Fruit fly (Drosophila melanogaster): ENCODE data around the gene tara.
A peak's percentile ranks its signal among the peaks of the same experiment; 100 is the strongest.

Gene tara

DNA sequence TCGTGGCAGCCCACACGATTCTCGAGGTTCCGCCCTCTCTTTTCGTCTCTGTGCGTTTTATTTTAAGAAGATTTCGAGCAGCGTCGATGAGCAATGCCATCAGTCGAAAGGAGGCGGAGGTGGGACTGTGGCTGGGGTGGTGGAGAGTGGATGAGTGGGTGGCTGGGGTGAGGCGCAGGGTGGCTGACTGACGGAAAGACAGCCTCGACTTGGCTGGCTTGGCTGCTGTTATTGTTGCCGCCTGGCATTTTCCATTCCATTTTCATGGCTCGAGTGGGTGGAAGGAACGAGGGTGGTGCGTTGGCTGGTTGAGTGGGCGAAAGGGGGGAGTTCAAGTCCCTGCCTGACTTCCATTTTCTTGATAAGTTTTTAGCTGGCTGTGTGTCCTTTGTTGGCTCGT is 30.7 kb downstream of the tara start (continued):
- no peak for TF ChIP-seq CG18476 (GFP tag; optimal IDR thresholded peaks at IDR 0.05)
- TF ChIP-seq CG12744 (GFP tag; optimal IDR thresholded peaks at IDR 0.05), result no peak
- TF ChIP-seq kah (GFP tag; optimal IDR thresholded peaks at IDR 0.05), result no peak
- TF ChIP-seq ranshi (GFP tag; IDR thresholded peaks at IDR 0.05), result no peak
- TF ChIP-seq ERR (GFP tag; optimal IDR thresholded peaks at IDR 0.05), result no peak
- no peak for TF ChIP-seq CG17912 (GFP tag; optimal IDR thresholded peaks at IDR 0.05)
- TF ChIP-seq CG3838 (GFP tag; optimal IDR thresholded peaks at IDR 0.05), result no peak
- no peak for TF ChIP-seq slp2 (GFP tag; optimal IDR thresholded peaks at IDR 0.05)
- no peak for TF ChIP-seq trh (GFP tag; optimal IDR thresholded peaks at IDR 0.05)
- no peak for TF ChIP-seq ara (GFP tag; IDR thresholded peaks at IDR 0.05)
- TF ChIP-seq Max (GFP tag; optimal IDR thresholded peaks at IDR 0.05), result no peak
- no peak for TF ChIP-seq CG7745 (tag; optimal IDR thresholded peaks at IDR 0.05)
- no peak for TF ChIP-seq CG6272 (GFP tag; IDR thresholded peaks at IDR 0.05)
- TF ChIP-seq TFAM (GFP tag; optimal IDR thresholded peaks at IDR 0.05), result no peak
- TF ChIP-seq Gug (GFP tag; IDR thresholded peaks at IDR 0.05), result no peak
- TF ChIP-seq emc (GFP tag; optimal IDR thresholded peaks at IDR 0.05), result no peak
- no peak for TF ChIP-seq CG1602 (GFP tag; optimal IDR thresholded peaks at IDR 0.05)
- peak; percentile 9 for TF ChIP-seq CG15514 (GFP tag; optimal IDR thresholded peaks at IDR 0.05)
- no peak for TF ChIP-seq CG4424 (GFP tag; optimal IDR thresholded peaks at IDR 0.05)
- TF ChIP-seq Doc2 (GFP tag; IDR thresholded peaks at IDR 0.05), result no peak
- no peak for TF ChIP-seq Six4 (GFP tag; optimal IDR thresholded peaks at IDR 0.05)
- TF ChIP-seq CG17385 (GFP tag; optimal IDR thresholded peaks at IDR 0.05), result no peak
- TF ChIP-seq br (optimal IDR thresholded peaks at IDR 0.05), result no peak
- no peak for TF ChIP-seq sob (GFP tag; IDR thresholded peaks at IDR 0.05)
- no peak for TF ChIP-seq Rx (GFP tag; IDR thresholded peaks at IDR 0.05)
- TF ChIP-seq lov (optimal IDR thresholded peaks at IDR 0.05), result no peak
- no peak for TF ChIP-seq lov (GFP tag; IDR thresholded peaks at IDR 0.05)
- no peak for TF ChIP-seq ap (GFP tag; IDR thresholded peaks at IDR 0.05)
- no peak for TF ChIP-seq sima (GFP tag; optimal IDR thresholded peaks at IDR 0.05)
- no peak for TF ChIP-seq HHEX (GFP tag; optimal IDR thresholded peaks at IDR 0.05)
- peak; percentile 3 for TF ChIP-seq Hey (tag; optimal IDR thresholded peaks at IDR 0.05)
- no peak for TF ChIP-seq CG18764 (GFP tag; optimal IDR thresholded peaks at IDR 0.05)
- no peak for TF ChIP-seq pzg (GFP tag; optimal IDR thresholded peaks at IDR 0.05)
- TF ChIP-seq CG7786 (GFP tag; optimal IDR thresholded peaks at IDR 0.05), result no peak
- TF ChIP-seq toy (GFP tag; IDR thresholded peaks at IDR 0.05), result no peak
- TF ChIP-seq CG9876 (GFP tag; optimal IDR thresholded peaks at IDR 0.05), result no peak
- no peak for TF ChIP-seq CG14050 (GFP tag; IDR thresholded peaks at IDR 0.05)
- TF ChIP-seq cad (GFP tag; optimal IDR thresholded peaks at IDR 0.05), result no peak
- TF ChIP-seq hb (GFP tag; IDR thresholded peaks at IDR 0.05; ENCODE audit: partially characterized antibody), result no peak
- no peak for TF ChIP-seq odd (GFP tag; optimal IDR thresholded peaks at IDR 0.05)
- no peak for TF ChIP-seq CG31388 (GFP tag; optimal IDR thresholded peaks at IDR 0.05)
- no peak for TF ChIP-seq Ptx1 (GFP tag; IDR thresholded peaks at IDR 0.05)
- peak; percentile 5 for TF ChIP-seq Nf-YC (tag; optimal IDR thresholded peaks at IDR 0.05)
- peak; percentile 93 for TF ChIP-seq CG12769 (tag; optimal IDR thresholded peaks at IDR 0.05)
- no peak for TF ChIP-seq CoRest (tag; optimal IDR thresholded peaks at IDR 0.05)
- TF ChIP-seq CG11247 (GFP tag; IDR thresholded peaks at IDR 0.05), result peak; percentile 33; the same call in 1 of the 2 replicates
- no peak for TF ChIP-seq pan (optimal IDR thresholded peaks at IDR 0.05)
- TF ChIP-seq pan (GFP tag; optimal IDR thresholded peaks at IDR 0.05 in 1 of 2, IDR thresholded peaks at IDR 0.05 in 1 of 2), result no peak
- no peak for TF ChIP-seq CG12299 (tag; optimal IDR thresholded peaks at IDR 0.05)
- TF ChIP-seq mld (GFP tag; IDR thresholded peaks at IDR 0.05; ENCODE audit: partially characterized antibody), result no peak
- TF ChIP-seq NFAT (GFP tag; IDR thresholded peaks at IDR 0.05), result peak; percentile 46; the same call in 1 of the 2 replicates
- no peak for TF ChIP-seq CG10565 (GFP tag; optimal IDR thresholded peaks at IDR 0.05)
- no peak for TF ChIP-seq vnd (GFP tag; IDR thresholded peaks at IDR 0.05; ENCODE audit: partially characterized antibody)
- no peak for TF ChIP-seq maf-S (GFP tag; optimal IDR thresholded peaks at IDR 0.05)
